Fruit fly (Drosophila melanogaster) whole organism, embryonic: ENCODE data around the gene CG2278.

Source experiments
- CG10321 ChIP-seq: fragments of 200-800 bp; sonication (Bioruptor generic); IDR thresholded peaks from 2 replicates; pipeline ENCODE4 v1.3.6; 2022; ENCODE audit warnings: missing biosample characterization, missing genetic modification characterization
- CG10979 ChIP-seq: fragments of 200-800 bp; sonication (Bioruptor generic); optimal IDR thresholded peaks from 2 replicates; lab custom pipeline; 2018; ENCODE audit warnings: missing biosample characterization, mild to moderate bottlenecking, missing genetic modification characterization, moderate library complexity
- CG11085 ChIP-seq: fragments of 200-800 bp; sonication (Bioruptor generic); IDR thresholded peaks from 2 replicates; pipeline ENCODE4 v1.3.6; 2022; ENCODE audit warnings: missing biosample characterization, missing genetic modification characterization
- CG12659 ChIP-seq: fragments of 200-800 bp; sonication (Bioruptor generic); optimal IDR thresholded peaks from 3 replicates; lab custom pipeline; 2017; ENCODE audit warnings: mild to moderate bottlenecking, missing biosample characterization, missing genetic modification reagents, missing genetic modification characterization
- CG12942 ChIP-seq: fragments of 200-800 bp; sonication (Bioruptor generic); optimal IDR thresholded peaks from 3 replicates; lab custom pipeline; 2016; ENCODE audit warnings: missing biosample characterization, missing genetic modification characterization
- CG13775 ChIP-seq: fragments of 200-800 bp; sonication (Bioruptor generic); optimal IDR thresholded peaks from 3 replicates; lab custom pipeline; 2017; ENCODE audit warnings: missing biosample characterization, mild to moderate bottlenecking, missing genetic modification characterization
- CG17186 ChIP-seq: fragments of 200-800 bp; sonication (Bioruptor generic); optimal IDR thresholded peaks from 3 replicates; lab custom pipeline; 2017; ENCODE audit warnings: missing biosample characterization, missing genetic modification reagents, missing genetic modification characterization
- CG18764 ChIP-seq: fragments of 200-800 bp; sonication (Bioruptor generic); optimal IDR thresholded peaks from 3 replicates; lab custom pipeline; 2016; ENCODE audit warnings: missing biosample characterization, missing genetic modification characterization
- CG2199 ChIP-seq: fragments of 200-800 bp; sonication (Bioruptor generic); IDR thresholded peaks from 3 replicates; pipeline ENCODE4 v1.3.6; 2022; ENCODE audit warnings: missing biosample characterization, missing genetic modification characterization
- CG31224 ChIP-seq: fragments of 200-800 bp; sonication (Bioruptor generic); IDR thresholded peaks from 2 replicates; pipeline ENCODE4 v1.3.6; 2022; ENCODE audit warnings: missing biosample characterization, missing genetic modification characterization
- CG34224 ChIP-seq: fragments of 200-800 bp; sonication (Bioruptor generic); IDR thresholded peaks from 3 replicates; pipeline ENCODE4 v1.3.6; 2022; ENCODE audit warnings: missing biosample characterization, missing genetic modification characterization; ENCODE audit not compliant: partially characterized antibody
- CG34422 ChIP-seq: fragments of 200-800 bp; sonication (Bioruptor generic); IDR thresholded peaks from 3 replicates; pipeline ENCODE4 v1.3.6; 2022; ENCODE audit warnings: missing biosample characterization, missing genetic modification characterization
- CG6654 ChIP-seq: fragments of 200-800 bp; sonication (Bioruptor generic); optimal IDR thresholded peaks from 2 replicates; lab custom pipeline; 2017; ENCODE audit warnings: missing biosample characterization, mild to moderate bottlenecking, missing genetic modification characterization
- CG6689 ChIP-seq: fragments of 200-800 bp; sonication (Bioruptor generic); IDR thresholded peaks from 2 replicates; pipeline ENCODE4 v1.3.6; 2022; ENCODE audit warnings: missing biosample characterization, missing genetic modification characterization
- CG6765 ChIP-seq: fragments of 200-800 bp; sonication (Bioruptor generic); optimal IDR thresholded peaks from 3 replicates; lab custom pipeline; 2017; ENCODE audit warnings: missing biosample characterization, mild to moderate bottlenecking, missing genetic modification characterization
- CG7271 ChIP-seq: fragments of 200-800 bp; sonication (Bioruptor generic); optimal IDR thresholded peaks from 2 replicates; lab custom pipeline; 2018; ENCODE audit warnings: missing biosample characterization, mild to moderate bottlenecking, missing genetic modification characterization, moderate library complexity
- CG7372 ChIP-seq: fragments of 200-800 bp; sonication (Bioruptor generic); IDR thresholded peaks from 2 replicates; pipeline ENCODE4 v1.3.6; 2022; ENCODE audit warnings: missing biosample characterization, missing genetic modification characterization
- CG7928 ChIP-seq: fragments of 200-800 bp; sonication (Bioruptor generic); optimal IDR thresholded peaks from 2 replicates; lab custom pipeline; 2017; ENCODE audit warnings: missing biosample characterization, mild to moderate bottlenecking, missing genetic modification characterization
- Drgx ChIP-seq: fragments of 200-800 bp; sonication (Bioruptor generic); IDR thresholded peaks from 2 replicates; pipeline ENCODE4 v1.3.6; 2022; ENCODE audit warnings: missing biosample characterization, missing genetic modification characterization
- Fer1 ChIP-seq: fragments of 200-800 bp; sonication (Bioruptor generic); optimal IDR thresholded peaks from 2 replicates; lab custom pipeline; 2017; ENCODE audit warnings: missing biosample characterization, mild to moderate bottlenecking, missing genetic modification characterization
- Gug ChIP-seq: fragments of 200-800 bp; sonication (Bioruptor generic); IDR thresholded peaks from 4 replicates; pipeline ENCODE4 v1.3.6; 2022; ENCODE audit warnings: missing biosample characterization, missing genetic modification characterization
- HLH3B ChIP-seq: fragments of 200-800 bp; sonication (Bioruptor generic); IDR thresholded peaks from 2 replicates; pipeline ENCODE4 v1.3.6; 2022; ENCODE audit warnings: missing biosample characterization, missing genetic modification characterization
- Kr ChIP-seq: fragments of 200-800 bp; sonication (Bioruptor generic); optimal IDR thresholded peaks from 2 replicates; lab custom pipeline; 2017; ENCODE audit warnings: missing biosample characterization, mild to moderate bottlenecking, missing genetic modification characterization
- Mad ChIP-seq: fragments of 200-800 bp; sonication (Bioruptor generic); optimal IDR thresholded peaks from 2 replicates; lab custom pipeline; 2016; ENCODE audit warnings: missing biosample characterization, missing genetic modification characterization
- Max ChIP-seq: fragments of 200-800 bp; sonication (Bioruptor generic); optimal IDR thresholded peaks from 2 replicates; lab custom pipeline; 2016; ENCODE audit warnings: missing biosample characterization, mild to moderate bottlenecking, missing genetic modification characterization
- Mes4 ChIP-seq: fragments of 200-800 bp; sonication (Bioruptor generic); optimal IDR thresholded peaks from 2 replicates; lab custom pipeline; 2016; ENCODE audit warnings: missing biosample characterization, missing genetic modification characterization
- Nf-YA ChIP-seq: fragments of 200-800 bp; sonication (Bioruptor generic); IDR thresholded peaks from 2 replicates; pipeline ENCODE4 v1.3.6; 2022; ENCODE audit warnings: missing biosample characterization, missing genetic modification characterization
- NfI ChIP-seq: fragments of 200-800 bp; sonication (Bioruptor generic); optimal IDR thresholded peaks from 3 replicates; lab custom pipeline; 2018; ENCODE audit warnings: missing biosample characterization, mild to moderate bottlenecking, missing genetic modification characterization, moderate library complexity
- Opbp ChIP-seq: fragments of 200-800 bp; sonication (Bioruptor generic); IDR thresholded peaks from 3 replicates; pipeline ENCODE4 v1.3.6; 2022; ENCODE audit warnings: missing biosample characterization, missing genetic modification characterization; ENCODE audit not compliant: partially characterized antibody
- Optix ChIP-seq: fragments of 200-800 bp; sonication (Bioruptor generic); IDR thresholded peaks from 3 replicates; pipeline ENCODE4 v1.3.6; 2022; ENCODE audit warnings: missing biosample characterization, missing genetic modification characterization
- Sox100B ChIP-seq: fragments of 200-800 bp; sonication (Bioruptor generic); optimal IDR thresholded peaks from 3 replicates; lab custom pipeline; 2018; ENCODE audit warnings: missing biosample characterization, mild to moderate bottlenecking, missing genetic modification characterization
- Ssrp ChIP-seq: fragments of 200-800 bp; sonication (Bioruptor generic); optimal IDR thresholded peaks from 2 replicates; lab custom pipeline; 2018; ENCODE audit warnings: missing biosample characterization, mild to moderate bottlenecking, missing genetic modification characterization, moderate library complexity
- ab ChIP-seq: fragments of 200-800 bp; sonication (Bioruptor generic); optimal IDR thresholded peaks from 2 replicates; lab custom pipeline; 2016; ENCODE audit warnings: missing biosample characterization, missing genetic modification characterization
- cg ChIP-seq: fragments of 200-800 bp; sonication (Bioruptor generic); optimal IDR thresholded peaks from 3 replicates; lab custom pipeline; 2019; ENCODE audit warnings: missing biosample characterization, mild to moderate bottlenecking, missing genetic modification characterization, moderate library complexity
- chif ChIP-seq, 2 experiments: fragments of 200-800 bp; sonication (Bioruptor generic); optimal IDR thresholded peaks; 3 replicates each; lab custom pipeline; 2016; ENCODE audit warnings: missing biosample characterization in 2 of 2, missing genetic modification characterization in 2 of 2
- chn ChIP-seq: fragments of 200-800 bp; sonication (Bioruptor generic); optimal IDR thresholded peaks from 2 replicates; lab custom pipeline; 2016; ENCODE audit warnings: missing biosample characterization, missing genetic modification characterization
- corto ChIP-seq: fragments of 200-800 bp; sonication (Bioruptor generic); optimal IDR thresholded peaks from 2 replicates; lab custom pipeline; 2016; ENCODE audit warnings: missing biosample characterization, mild to moderate bottlenecking, missing genetic modification characterization, moderate library complexity
- ems ChIP-seq: fragments of 200-800 bp; sonication (Bioruptor generic); optimal IDR thresholded peaks from 3 replicates; lab custom pipeline; 2016; ENCODE audit warnings: missing biosample characterization, missing genetic modification characterization
- hth ChIP-seq: fragments of >200 bp; optimal IDR thresholded peaks from 2 replicates; lab custom pipeline; 2017; ENCODE audit warnings: inconsistent platforms
- ind ChIP-seq: fragments of 200-800 bp; sonication (Bioruptor generic); optimal IDR thresholded peaks from 3 replicates; lab custom pipeline; 2016; ENCODE audit warnings: missing biosample characterization, missing genetic modification characterization
- maf-S ChIP-seq: fragments of 200-800 bp; sonication (Bioruptor generic); optimal IDR thresholded peaks from 2 replicates; lab custom pipeline; 2016; ENCODE audit warnings: missing biosample characterization, missing genetic modification characterization
- nerfin-1 ChIP-seq: fragments of 200-800 bp; sonication (Bioruptor generic); optimal IDR thresholded peaks from 3 replicates; lab custom pipeline; 2019; ENCODE audit warnings: missing biosample characterization, mild to moderate bottlenecking, missing genetic modification characterization, moderate library complexity
- odd ChIP-seq: fragments of 200-800 bp; sonication (Bioruptor generic); optimal IDR thresholded peaks from 2 replicates; lab custom pipeline; 2017; ENCODE audit warnings: missing biosample characterization, mild to moderate bottlenecking, missing genetic modification characterization
- peb ChIP-seq: fragments of 200-800 bp; sonication (Bioruptor generic); IDR thresholded peaks from 2 replicates; pipeline ENCODE4 v1.3.6; 2022; ENCODE audit warnings: missing biosample characterization, missing genetic modification characterization
- psq ChIP-seq: fragments of 200-800 bp; sonication (Bioruptor generic); optimal IDR thresholded peaks from 2 replicates; lab custom pipeline; 2017; ENCODE audit warnings: missing biosample characterization, missing genetic modification characterization
- ranshi ChIP-seq: fragments of 200-800 bp; sonication (Bioruptor generic); IDR thresholded peaks from 2 replicates; pipeline ENCODE4 v1.3.6; 2022; ENCODE audit warnings: missing biosample characterization, missing genetic modification characterization
- ro ChIP-seq: fragments of 200-800 bp; sonication (Bioruptor generic); IDR thresholded peaks from 2 replicates; pipeline ENCODE4 v1.3.6; 2022; ENCODE audit warnings: missing biosample characterization, missing genetic modification characterization
- schlank ChIP-seq: fragments of 200-800 bp; sonication (Bioruptor generic); optimal IDR thresholded peaks from 2 replicates; lab custom pipeline; 2018; ENCODE audit warnings: missing biosample characterization, mild to moderate bottlenecking, missing genetic modification characterization
- sr ChIP-seq: fragments of 200-800 bp; sonication (Bioruptor generic); IDR thresholded peaks from 3 replicates; pipeline ENCODE4 v1.3.6; 2022; ENCODE audit warnings: missing biosample characterization, missing genetic modification characterization
- ssp ChIP-seq: fragments of 200-800 bp; sonication (Bioruptor generic); IDR thresholded peaks from 2 replicates; pipeline ENCODE4 v1.3.6; 2022; ENCODE audit warnings: missing biosample characterization, missing genetic modification characterization
- z ChIP-seq: fragments of 200-800 bp; sonication (Bioruptor generic); IDR thresholded peaks from 3 replicates; pipeline ENCODE4 v1.3.6; 2022; ENCODE audit warnings: missing biosample characterization, missing genetic modification characterization
- zf30C ChIP-seq: fragments of 200-800 bp; sonication (Bioruptor generic); optimal IDR thresholded peaks from 3 replicates; lab custom pipeline; 2018; ENCODE audit warnings: missing biosample characterization, mild to moderate bottlenecking, missing genetic modification characterization

Gene CG2278

dm6 chrX:8202724-8203362 lies 32.8 kb upstream of the CG2278 start:
- TF ChIP-seq CG17186 = no peak
- TF ChIP-seq CG6654 = no peak
- TF ChIP-seq chif (GFP tag; optimal IDR thresholded peaks at IDR 0.05; lab: Kevin White, UChicago) = no peak
- TF ChIP-seq CG7928 = no peak
- no peak for TF ChIP-seq Sox100B (GFP tag; lab: Kevin White, UChicago)
- TF ChIP-seq peb (GFP tag; lab: Robert Waterston, UW) = no peak
- TF ChIP-seq Kr (GFP tag; lab: Kevin White, UChicago) = no peak
- peak; percentile 23 for TF ChIP-seq CG12659 (GFP tag; lab: Kevin White, UChicago)
- TF ChIP-seq maf-S (GFP tag; lab: Kevin White, UChicago) = no peak
- no peak for TF ChIP-seq CG11085 (GFP tag; lab: Robert Waterston, UW)
- TF ChIP-seq CG7271 (tag; lab: Kevin White, UChicago) = no peak
- TF ChIP-seq Nf-YA (GFP tag; lab: Robert Waterston, UW) = no peak
- peak; percentile 26 for TF ChIP-seq Fer1
- TF ChIP-seq z (GFP tag; lab: Robert Waterston, UW) = no peak
- no peak for TF ChIP-seq CG31224 (GFP tag; lab: Robert Waterston, UW)
- peak; percentile 14 for TF ChIP-seq CG13775 (GFP tag; lab: Kevin White, UChicago)
- no peak for TF ChIP-seq nerfin-1 (tag; lab: Kevin White, UChicago)
- no peak for TF ChIP-seq CG7372
- TF ChIP-seq psq (GFP tag; lab: Kevin White, UChicago) = no peak
- TF ChIP-seq Drgx (GFP tag; lab: Robert Waterston, UW) = peak; percentile 53
- TF ChIP-seq Ssrp (tag; lab: Kevin White, UChicago) = no peak
- no peak for TF ChIP-seq corto (GFP tag; lab: Kevin White, UChicago)
- TF ChIP-seq Max = no peak
- 0 out of 2 replicates have a peak, but pooled peaks have one; percentile 5 for TF ChIP-seq ssp (GFP tag; lab: Robert Waterston, UW)
- no peak for TF ChIP-seq CG18764
- no peak for TF ChIP-seq ro (GFP tag; lab: Robert Waterston, UW)
- peak; percentile 9 for TF ChIP-seq NfI
- TF ChIP-seq Opbp (GFP tag; lab: Robert Waterston, UW) = no peak
- TF ChIP-seq CG10979 (tag; lab: Kevin White, UChicago) = no peak
- 0 out of 2 replicates have a peak, but pooled peaks have one; percentile 33 for TF ChIP-seq CG6689
- no peak for TF ChIP-seq Optix (GFP tag; lab: Robert Waterston, UW)
- TF ChIP-seq ranshi (GFP tag; lab: Robert Waterston, UW) = no peak
- TF ChIP-seq HLH3B = no peak
- no peak for TF ChIP-seq CG34224
- TF ChIP-seq Mes4 (GFP tag; lab: Kevin White, UChicago) = no peak
- TF ChIP-seq sr (GFP tag; lab: Robert Waterston, UW) = 0 out of 3 replicates have a peak, but pooled peaks have one; percentile 23
- no peak for TF ChIP-seq schlank (tag; lab: Kevin White, UChicago)
- TF ChIP-seq ems = no peak
- TF ChIP-seq ind (GFP tag; lab: Kevin White, UChicago) = peak; percentile 25
- no peak for TF ChIP-seq zf30C (GFP tag; lab: Kevin White, UChicago)
- no peak for TF ChIP-seq CG12942
- no peak for TF ChIP-seq CG10321 (GFP tag; lab: Robert Waterston, UW)
- TF ChIP-seq odd (GFP tag; lab: Kevin White, UChicago) = no peak
- TF ChIP-seq cg (GFP tag; lab: Kevin White, UChicago) = no peak
- no peak for TF ChIP-seq hth (lab: Kevin White, UChicago)
- TF ChIP-seq Mad (GFP tag; lab: Kevin White, UChicago) = no peak
- no peak for TF ChIP-seq CG2199 (GFP tag; lab: Robert Waterston, UW)
- no peak for TF ChIP-seq chn (GFP tag; lab: Kevin White, UChicago)
- 0 out of 3 replicates have a peak, but pooled peaks have one; percentile 28 for TF ChIP-seq CG34422 (GFP tag; lab: Robert Waterston, UW)
- no peak for TF ChIP-seq Gug (GFP tag; lab: Robert Waterston, UW)
- TF ChIP-seq CG6765 (GFP tag; lab: Kevin White, UChicago) = peak; percentile 4
- no peak for TF ChIP-seq ab (GFP tag; lab: Kevin White, UChicago)
